Worm (Caenorhabditis elegans) whole organism, young adult: ENCODE data around the gene nep-9.

Source experiments
- K12H6.12 ChIP-seq: fragments of 200-800 bp; sonication (Bioruptor generic); optimal IDR thresholded peaks from 2 replicates; lab custom pipeline; 2018; ENCODE audit warnings: mild to moderate bottlenecking, missing genetic modification characterization, missing compliant biosample characterization
- Y67H2A.10 ChIP-seq: fragments of 200-800 bp; sonication (Bioruptor generic); conservative IDR thresholded peaks from 2 replicates; pipeline ENCODE4 v1.3.6; 2022; ENCODE audit warnings: missing genetic modification reagents, missing genetic modification characterization, missing compliant biosample characterization
- Y79H2A.3 ChIP-seq: fragments of 200-800 bp; sonication (Bioruptor generic); conservative IDR thresholded peaks from 2 replicates; pipeline ENCODE4 v1.3.6; 2022; ENCODE audit warnings: missing genetic modification reagents, missing genetic modification characterization, missing compliant biosample characterization
- ZK185.1 ChIP-seq: sonication (generic microtip); optimal IDR thresholded peaks from 2 replicates; lab custom pipeline; 2016; ENCODE audit warnings: mild to moderate bottlenecking, missing genetic modification characterization, missing compliant biosample characterization; ENCODE audit not compliant: poor library complexity, severe bottlenecking
- attf-5 ChIP-seq: fragments of 200-800 bp; sonication (Bioruptor generic); optimal IDR thresholded peaks from 2 replicates; lab custom pipeline; 2018; ENCODE audit warnings: mild to moderate bottlenecking, missing genetic modification characterization, missing compliant biosample characterization
- ccch-3 ChIP-seq: fragments of 200-800 bp; sonication (Bioruptor generic); optimal IDR thresholded peaks from 2 replicates; lab custom pipeline; 2018; ENCODE audit warnings: mild to moderate bottlenecking, missing genetic modification characterization, missing compliant biosample characterization
- lin-26 ChIP-seq: fragments of 200-800 bp; sonication (Bioruptor generic); IDR thresholded peaks from 2 replicates; pipeline ENCODE4 v1.3.6; 2022; ENCODE audit warnings: missing genetic modification reagents, missing genetic modification characterization, missing compliant biosample characterization
- snpc-1.3 ChIP-seq: sonication (generic microtip); optimal IDR thresholded peaks from 2 replicates; lab custom pipeline; 2017; ENCODE audit warnings: missing genetic modification characterization, mild to moderate bottlenecking, missing compliant biosample characterization, antibody characterized with exemption, moderate library complexity, missing genotype, missing genetic modification reagents; ENCODE audit not compliant: insufficient read depth
- unc-62 ChIP-seq: fragments of 150-350 bp; optimal IDR thresholded peaks from 2 replicates; lab custom pipeline; 2014; ENCODE audit warnings: missing biosample characterization, missing genetic modification reagents, missing genetic modification characterization
- zfh-2 ChIP-seq: fragments of 200-800 bp; sonication (Bioruptor generic); conservative IDR thresholded peaks from 2 replicates; pipeline ENCODE4 v1.3.6; 2022; ENCODE audit warnings: missing genetic modification reagents, missing genetic modification characterization, missing compliant biosample characterization
- ztf-26 ChIP-seq: sonication (generic microtip); optimal IDR thresholded peaks from 2 replicates; lab custom pipeline; 2017; ENCODE audit warnings: missing genetic modification characterization, missing compliant biosample characterization

DNA sequence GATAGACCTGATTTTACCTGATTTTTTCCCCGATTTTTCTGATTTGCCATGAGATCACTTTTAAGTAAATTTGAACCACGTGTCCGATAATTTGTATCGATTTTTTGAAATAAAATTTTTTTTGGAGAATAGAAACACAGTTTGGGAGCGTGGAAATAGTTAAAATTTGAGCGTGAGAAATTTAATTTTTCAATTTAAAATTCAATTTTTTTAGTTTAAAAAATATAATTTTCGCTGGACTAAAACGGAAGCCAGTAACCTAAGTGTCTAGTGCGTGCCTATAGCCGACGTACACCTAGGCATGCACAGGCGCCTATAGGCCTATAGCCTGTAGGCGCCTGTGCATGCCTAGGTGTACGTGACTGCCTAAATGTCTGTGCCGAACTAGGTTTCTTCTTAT lies at the start of gene nep-9:
- TF ChIP-seq ztf-26 (tag; lab: Kevin White, UChicago) (no peak), Y79H2A.3 (no peak), attf-5 (GFP tag; lab: Kevin White, UChicago) (no peak), snpc-1.3 (no peak), lin-26 (no peak), K12H6.12 (tag; lab: Kevin White, UChicago) (no peak), unc-62 (GFP tag; lab: Kevin White, UChicago) (no peak), ccch-3 (GFP tag; lab: Kevin White, UChicago) (no peak), Y67H2A.10 (GFP tag; lab: Robert Waterston, UW) (no peak), zfh-2 (no peak), ZK185.1 (tag; lab: Kevin White, UChicago) (no peak)
